Fruit fly (Drosophila melanogaster): ENCODE data around the gene CG31709.
A peak's percentile ranks its signal among the peaks of the same experiment; 100 is the strongest.

CG31709 gene

DNA sequence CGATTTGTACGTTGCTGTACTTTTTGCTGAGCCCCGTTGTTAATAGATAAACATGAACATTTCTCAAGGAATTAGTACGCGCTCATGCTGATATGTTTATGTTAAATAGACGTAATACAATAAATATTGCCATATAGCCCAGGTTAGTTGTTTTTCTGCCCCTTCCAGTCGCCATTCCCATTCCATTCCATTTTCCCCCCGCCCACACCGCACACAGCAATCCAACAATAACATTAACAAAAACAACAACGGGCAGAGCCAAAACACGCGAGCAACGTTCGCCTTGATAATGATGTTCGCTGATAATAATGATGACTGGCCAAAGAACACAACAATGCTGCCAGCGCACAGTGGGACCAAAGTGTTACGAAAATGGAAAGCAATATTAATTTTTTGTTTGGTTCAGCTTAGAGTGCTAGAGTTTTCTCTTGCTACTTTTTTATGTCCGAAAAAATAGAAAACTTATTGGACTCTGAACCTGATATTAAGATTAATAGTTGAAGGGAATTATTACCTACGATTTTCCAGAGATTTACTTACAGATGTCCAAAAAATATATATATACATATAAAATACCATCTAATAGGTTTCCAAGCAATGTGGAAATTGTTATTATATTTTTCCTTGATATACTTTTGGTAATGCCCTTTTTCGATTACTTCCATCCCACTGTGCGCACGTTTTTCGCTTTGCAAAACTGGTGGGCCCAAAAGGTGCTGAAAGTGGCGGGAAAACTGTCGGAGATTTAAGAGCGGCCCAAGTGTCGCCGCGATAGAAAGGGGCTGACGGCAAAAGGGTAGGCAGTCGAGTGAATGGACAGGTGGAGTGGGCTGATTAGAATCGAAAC is 9.6 kb downstream of the CG31709 start (continued):
- no peak for TF ChIP-seq pita (GFP tag; optimal IDR thresholded peaks at IDR 0.05)
- peak; percentile 48; the same call in 1 of the 2 replicates for TF ChIP-seq CkIIα-i1 (GFP tag; IDR thresholded peaks at IDR 0.05)
- peak; percentile 92 for TF ChIP-seq CG18764 (GFP tag; optimal IDR thresholded peaks at IDR 0.05)
- peak; percentile 62 for TF ChIP-seq CG15073 (GFP tag; optimal IDR thresholded peaks at IDR 0.05)
- peak; percentile 98 for TF ChIP-seq lab (GFP tag; optimal IDR thresholded peaks at IDR 0.05)
- peak; percentile 59 for TF ChIP-seq CG1792 (GFP tag; optimal IDR thresholded peaks at IDR 0.05)
- peak; percentile 82 for TF ChIP-seq ssp (GFP tag; IDR thresholded peaks at IDR 0.05)
- no peak for TF ChIP-seq Hr39 (optimal IDR thresholded peaks at IDR 0.05)
- peak; percentile 96 for TF ChIP-seq CG34376 (GFP tag; optimal IDR thresholded peaks at IDR 0.05)
- peak; percentile 98 for TF ChIP-seq CG7839 (tag; optimal IDR thresholded peaks at IDR 0.05)
- TF ChIP-seq Doc3 (GFP tag; IDR thresholded peaks at IDR 0.05; ENCODE audit: partially characterized antibody) = no peak
- TF ChIP-seq pnt (GFP tag; optimal IDR thresholded peaks at IDR 0.05) = peak; percentile 58
- TF ChIP-seq crp (GFP tag; optimal IDR thresholded peaks at IDR 0.05) = peak; percentile 9 to 64
- peak; percentile 89 for TF ChIP-seq Mrtf (GFP tag; IDR thresholded peaks at IDR 0.05)
- peak; percentile 87 for TF ChIP-seq CG3726 (GFP tag; IDR thresholded peaks at IDR 0.05)
- TF ChIP-seq Doc2 (GFP tag; IDR thresholded peaks at IDR 0.05) = peak; percentile 52; the same call in 1 of the 2 replicates
- TF ChIP-seq CG4282 (GFP tag; optimal IDR thresholded peaks at IDR 0.05) = peak; percentile 93
- TF ChIP-seq CG7556 (GFP tag; optimal IDR thresholded peaks at IDR 0.05) = peak; percentile 99
- TF ChIP-seq Blimp-1 (GFP tag; optimal IDR thresholded peaks at IDR 0.05) = peak; percentile 93
- peak; percentile 96 for TF ChIP-seq dysf (GFP tag; IDR thresholded peaks at IDR 0.05)
- TF ChIP-seq HLHmδ (GFP tag; optimal IDR thresholded peaks at IDR 0.05) = no peak
- TF ChIP-seq mam (GFP tag; optimal IDR thresholded peaks at IDR 0.05) = peak; percentile 83
- TF ChIP-seq zf30C (GFP tag; optimal IDR thresholded peaks at IDR 0.05) = no peak
- TF ChIP-seq E2f2 (GFP tag; IDR thresholded peaks at IDR 0.05) = peak; percentile 76
- peak; percentile 57 for TF ChIP-seq CG12769 (tag; optimal IDR thresholded peaks at IDR 0.05)
- no peak for TF ChIP-seq hth (optimal IDR thresholded peaks at IDR 0.05)
- TF ChIP-seq gsb (GFP tag; IDR thresholded peaks at IDR 0.05) = peak; percentile 91
- TF ChIP-seq chinmo (GFP tag; IDR thresholded peaks at IDR 0.05; ENCODE audit: partially characterized antibody) = no peak
- TF ChIP-seq CG18011 (GFP tag; optimal IDR thresholded peaks at IDR 0.05) = peak; percentile 79
- peak; percentile 72 for TF ChIP-seq Rx (GFP tag; IDR thresholded peaks at IDR 0.05)
- peak; percentile 87 for TF ChIP-seq Jarid2 (GFP tag; optimal IDR thresholded peaks at IDR 0.05)
- TF ChIP-seq CG15696 (tag; optimal IDR thresholded peaks at IDR 0.05) = peak; percentile 92
- peak; percentile 72 for TF ChIP-seq toy (GFP tag; IDR thresholded peaks at IDR 0.05)
- TF ChIP-seq Sox102F (GFP tag; optimal IDR thresholded peaks at IDR 0.05) = peak; percentile 96
- TF ChIP-seq tio (GFP tag; optimal IDR thresholded peaks at IDR 0.05) = peak; percentile 97
- peak; percentile 94 for TF ChIP-seq Usf (GFP tag; optimal IDR thresholded peaks at IDR 0.05)
- TF ChIP-seq Med (GFP tag) = peak; percentile 96
- peak; percentile 89 for TF ChIP-seq zfh1 (GFP tag; IDR thresholded peaks at IDR 0.05)
- peak; percentile 92 for TF ChIP-seq CG6683 (GFP tag; optimal IDR thresholded peaks at IDR 0.05)
- peak; percentile 78 for TF ChIP-seq CG11085 (GFP tag; IDR thresholded peaks at IDR 0.05)
- TF ChIP-seq CG10543 (GFP tag; optimal IDR thresholded peaks at IDR 0.05) = peak; percentile 96
- TF ChIP-seq CG1647 (GFP tag; optimal IDR thresholded peaks at IDR 0.05) = peak; percentile 89
- peak; percentile 99 for TF ChIP-seq CG9727 (GFP tag; optimal IDR thresholded peaks at IDR 0.05)
- TF ChIP-seq CG6689 (GFP tag; IDR thresholded peaks at IDR 0.05) = peak; percentile 95
- peak; percentile 93 for TF ChIP-seq CG14710 (tag; optimal IDR thresholded peaks at IDR 0.05)
- TF ChIP-seq gfzf (GFP tag; optimal IDR thresholded peaks at IDR 0.05) = no peak
- TF ChIP-seq h (optimal IDR thresholded peaks at IDR 0.05) = no peak
- peak; percentile 97 for TF ChIP-seq CG4424 (GFP tag; optimal IDR thresholded peaks at IDR 0.05)
- TF ChIP-seq Tbp (GFP tag; optimal IDR thresholded peaks at IDR 0.05) = no peak
- peak; percentile 18; the same call in 1 of the 3 replicates for TF ChIP-seq sr (GFP tag; IDR thresholded peaks at IDR 0.05)

Data from whole organism, embryonic.